Worm (Caenorhabditis elegans): ENCODE results near the gene F26D11.13.

F26D11.13 gene

DNA sequence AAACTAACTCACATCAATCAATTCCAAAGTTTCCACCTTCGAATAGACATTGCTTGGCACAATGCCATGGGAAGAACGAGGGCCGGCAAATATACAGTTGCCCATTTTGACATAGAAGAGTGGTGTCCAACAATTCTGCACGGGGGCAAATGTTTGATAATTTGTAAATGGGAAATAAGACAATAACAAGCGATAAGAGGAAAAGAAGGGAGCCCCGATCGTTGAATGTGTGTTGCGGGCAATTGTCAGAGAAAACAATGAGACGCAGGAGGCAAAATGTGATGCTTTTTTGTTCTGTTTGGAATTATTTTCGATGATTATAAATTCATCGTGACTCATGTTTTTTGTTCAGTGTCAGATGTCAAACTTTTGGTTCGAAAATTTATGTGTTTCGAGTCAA lies 1.8 kb upstream of the F26D11.13 start, which contains the start of gene pals-34:
Gene pals-34 (minus strand): TSS at position 280 of the 400 bp plus-strand sequence.
- TF ChIP-seq nhr-41 (GFP tag; IDR thresholded peaks at IDR 0.05): no peak
- TF ChIP-seq daf-16 (GFP tag; optimal IDR thresholded peaks at IDR 0.05): no peak
- peak; percentile 80 for TF ChIP-seq daf-16 (tag; optimal IDR thresholded peaks at IDR 0.05)
- TF ChIP-seq aha-1 (tag): peak; percentile 24

DNA sequence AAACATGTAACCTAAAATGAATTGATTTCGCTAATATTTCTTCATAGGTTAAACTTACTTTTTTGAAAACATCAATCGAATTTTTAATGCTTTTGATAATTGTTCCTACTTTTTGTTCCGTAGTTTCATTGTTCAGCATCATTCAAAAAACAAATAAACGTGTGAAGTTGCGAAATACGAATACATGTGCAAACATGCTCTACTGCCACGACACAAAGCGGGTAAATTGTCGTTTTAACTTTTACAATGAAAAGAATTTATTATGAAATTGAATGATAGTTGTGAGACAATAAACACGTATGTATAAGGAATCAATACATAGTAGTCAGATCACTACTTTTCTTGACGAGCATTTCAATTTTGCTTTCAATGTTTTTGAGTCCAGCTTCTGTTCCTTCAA lies 716 bp upstream of the F26D11.13 start, which contains the start of gene F26D11.12:
Gene F26D11.12 (minus strand): TSS at position 145 of the 400 bp plus-strand sequence.
- peak in 1 of 2 experiments; percentile 83 for TF ChIP-seq unc-62 (GFP tag; optimal IDR thresholded peaks at IDR 0.05 in 1 of 2)
- no peak for TF ChIP-seq unc-62 (tag; optimal IDR thresholded peaks at IDR 0.05)
- TF ChIP-seq F10B5.3 (tag; optimal IDR thresholded peaks at IDR 0.05): no peak
- TF ChIP-seq F37D6.2 (tag; optimal IDR thresholded peaks at IDR 0.05): no peak
- no peak for TF ChIP-seq vab-7 (GFP tag; IDR thresholded peaks at IDR 0.05)
- peak; percentile 69 for TF ChIP-seq dpl-1 (GFP tag; optimal IDR thresholded peaks at IDR 0.05)
- peak; percentile 10 for TF ChIP-seq nhr-28 (tag; optimal IDR thresholded peaks at IDR 0.05)
- peak; percentile 50 for TF ChIP-seq pqm-1 (tag; optimal IDR thresholded peaks at IDR 0.05)
- TF ChIP-seq php-3 (GFP tag; IDR thresholded peaks at IDR 0.05): 0 out of 2 replicates have a peak, but pooled peaks have one; percentile 17
- TF ChIP-seq T20F7.1 (GFP tag; optimal IDR thresholded peaks at IDR 0.05): peak; percentile 15
- no peak for TF ChIP-seq daf-16 (GFP tag; optimal IDR thresholded peaks at IDR 0.05)
- TF ChIP-seq daf-16 (tag; optimal IDR thresholded peaks at IDR 0.05): peak; percentile 67
- peak; percentile 38 for TF ChIP-seq dve-1 (tag; optimal IDR thresholded peaks at IDR 0.05; ENCODE audit: insufficient read depth)

DNA sequence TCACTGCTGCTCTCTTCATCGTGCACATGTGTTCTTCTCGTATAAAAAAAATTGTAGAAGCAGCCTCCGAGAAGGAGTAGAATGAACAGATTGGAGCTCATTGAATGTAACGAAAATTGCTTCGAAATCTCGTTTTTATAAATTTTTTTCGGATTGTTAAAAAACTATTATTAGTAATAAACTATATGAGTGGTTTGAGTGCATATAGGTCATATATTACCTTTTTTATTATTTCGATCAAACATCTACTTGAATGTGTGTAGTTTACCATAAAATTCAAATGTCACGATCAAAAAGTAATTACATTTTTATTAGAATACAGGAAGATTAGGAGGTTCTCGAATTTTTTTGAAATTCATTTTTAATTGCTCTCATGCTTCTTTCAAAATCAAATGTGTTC lies 1.6 kb downstream of the F26D11.13 start, which contains the start of gene clec-216:
Gene clec-216 (minus strand): TSS at position 101 of the 400 bp plus-strand sequence.
- TF ChIP-seq ceh-82 (tag; optimal IDR thresholded peaks at IDR 0.05) (no peak), lin-1 (GFP tag; IDR thresholded peaks at IDR 0.05) (no peak), mep-1 (tag; optimal IDR thresholded peaks at IDR 0.05) (no peak), spr-1 (tag; optimal IDR thresholded peaks at IDR 0.05) (no peak), ztf-7 (tag; optimal IDR thresholded peaks at IDR 0.05) (no peak), attf-4 (tag; optimal IDR thresholded peaks at IDR 0.05) (no peak), nhr-111 (GFP tag; optimal IDR thresholded peaks at IDR 0.05) (no peak), set-16 (GFP tag; IDR thresholded peaks at IDR 0.05) (no peak), mdl-1 (tag; optimal IDR thresholded peaks at IDR 0.05) (no peak), gei-8 (GFP tag; optimal IDR thresholded peaks at IDR 0.05) (no peak), zip-2 (tag; optimal IDR thresholded peaks at IDR 0.05) (no peak), nhr-77 (tag; optimal IDR thresholded peaks at IDR 0.05) (no peak), ceh-32 (tag; optimal IDR thresholded peaks at IDR 0.05; ENCODE audit: poor library complexity) (no peak), T26A8.4 (GFP tag; IDR thresholded peaks at IDR 0.05) (no peak), lin-13 (GFP tag; optimal IDR thresholded peaks at IDR 0.05) (no peak), rbr-2 (tag; optimal IDR thresholded peaks at IDR 0.05) (no peak), F26F4.8 (GFP tag; conservative IDR thresholded peaks at IDR 0.05) (no peak), pha-4 (GFP tag; IDR thresholded peaks at IDR 0.05) (no peak), pha-4 (tag; optimal IDR thresholded peaks at IDR 0.05) (no peak), lin-38 (GFP tag; IDR thresholded peaks at IDR 0.05) (no peak)

DNA sequence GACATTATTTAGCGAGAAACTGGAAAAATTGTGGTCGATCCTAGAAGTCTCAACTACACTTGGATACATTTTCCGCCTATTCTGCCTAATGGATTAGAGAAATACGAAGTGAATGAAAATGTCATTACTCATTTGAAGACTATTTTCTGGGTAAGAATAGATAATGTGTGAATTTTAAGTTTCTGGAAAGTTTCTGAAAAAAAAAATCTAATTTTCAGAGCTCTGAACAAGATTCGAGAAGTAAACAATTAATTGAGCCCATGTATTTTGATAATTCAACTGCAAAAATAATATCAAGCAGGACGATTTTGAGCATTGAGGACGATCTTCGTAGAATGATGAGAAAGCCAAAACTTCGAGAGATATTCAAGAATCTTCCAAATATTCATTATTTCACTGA lies 8.2 kb downstream of the F26D11.13 start:
- TF ChIP-seq aha-1 (tag): peak; percentile 91
- TF ChIP-seq unc-62 (GFP tag; optimal IDR thresholded peaks at IDR 0.05 in 1 of 2): peak in 1 of 2 experiments; percentile 81
- no peak for TF ChIP-seq unc-62 (tag; optimal IDR thresholded peaks at IDR 0.05)
- TF ChIP-seq R02D3.7 (tag; optimal IDR thresholded peaks at IDR 0.05): no peak

DNA sequence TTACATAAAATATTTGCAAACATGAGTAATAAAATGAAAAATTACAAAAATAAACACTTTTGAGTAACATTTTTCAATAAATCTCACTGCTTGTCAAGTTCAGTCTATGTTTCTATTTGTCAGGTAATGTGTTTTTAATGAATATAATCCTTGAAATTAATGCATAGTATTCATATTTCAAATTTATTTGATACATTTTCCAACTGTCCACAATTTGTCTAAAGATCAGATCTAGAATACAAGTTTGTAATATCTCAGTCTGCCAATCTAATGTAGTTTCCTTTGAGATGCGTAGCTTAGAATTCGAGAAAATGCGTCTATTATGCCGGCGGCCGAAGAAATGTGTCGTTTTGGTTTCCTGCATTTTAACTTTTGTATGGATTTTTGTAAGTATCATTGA lies 10.9 kb downstream of the F26D11.13 start, which contains the start of gene Y97E10B.1:
Gene Y97E10B.1 (plus strand): TSS at position 301 of the 400 bp plus-strand sequence.
- no peak for TF ChIP-seq attf-4 (tag; optimal IDR thresholded peaks at IDR 0.05)
- no peak for TF ChIP-seq lin-13 (GFP tag; optimal IDR thresholded peaks at IDR 0.05)
- peak; percentile 66 for TF ChIP-seq aha-1 (tag)

Measured in whole organism, L4 larva.